Fruit fly (Drosophila melanogaster): Measurements from ENCODE around the gene cype.
A peak's percentile ranks its signal among the peaks of the same experiment; 100 is the strongest.

- TF ChIP-seq sv (GFP tag; optimal IDR thresholded peaks at IDR 0.05), result no peak
- peak; percentile 32 for TF ChIP-seq fru (GFP tag; optimal IDR thresholded peaks at IDR 0.05)
- TF ChIP-seq Dfd (GFP tag; optimal IDR thresholded peaks at IDR 0.05), result no peak
- TF ChIP-seq psq (GFP tag; optimal IDR thresholded peaks at IDR 0.05), result no peak
These were observed 30.2 kb upstream of the cype start for dm6 chr2L:5296672-5297288.

All from whole organism, wandering third instar larva.